Worm (Caenorhabditis elegans): ENCODE results near the gene F59E12.6.

DNA sequence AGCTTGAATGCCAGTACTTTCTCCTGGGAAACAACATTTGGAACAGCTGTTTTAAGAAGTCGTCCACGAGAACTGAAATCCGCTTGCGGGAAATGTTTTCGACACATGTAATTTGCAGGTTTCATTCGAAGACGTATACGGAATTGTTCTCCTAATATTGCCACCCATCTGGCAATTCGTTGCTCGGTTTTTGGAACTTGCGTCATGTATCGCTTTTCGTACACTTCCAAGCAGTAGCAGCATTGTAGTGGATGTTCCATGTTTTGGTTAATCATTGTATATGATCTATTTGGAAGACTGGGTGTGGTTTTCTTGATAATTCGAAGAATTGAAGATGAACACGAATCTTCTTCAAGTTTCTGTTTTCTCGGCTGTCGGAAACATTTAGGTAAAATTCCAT is 43.0 kb downstream of the F59E12.6 start:
- TF ChIP-seq snpc-4 (tag; optimal IDR thresholded peaks at IDR 0.05): no peak
- no peak for TF ChIP-seq egl-27 (tag; optimal IDR thresholded peaks at IDR 0.05)
- TF ChIP-seq jun-1 (tag; optimal IDR thresholded peaks at IDR 0.05): no peak
- no peak for TF ChIP-seq pha-4 (tag; optimal IDR thresholded peaks at IDR 0.05)
- TF ChIP-seq fos-1 (tag; optimal IDR thresholded peaks at IDR 0.05): no peak
- TF ChIP-seq tbx-2 (tag; optimal IDR thresholded peaks at IDR 0.05): no peak
- TF ChIP-seq nhr-237 (tag; optimal IDR thresholded peaks at IDR 0.05): no peak
- no peak for TF ChIP-seq ztf-4 (tag; optimal IDR thresholded peaks at IDR 0.05)
- no peak for TF ChIP-seq nfya-1 (tag; optimal IDR thresholded peaks at IDR 0.05; ENCODE audit: insufficient read depth)
- TF ChIP-seq pqm-1 (tag; optimal IDR thresholded peaks at IDR 0.05): no peak
- TF ChIP-seq unc-39 (tag; optimal IDR thresholded peaks at IDR 0.05): no peak
- TF ChIP-seq nhr-12 (tag; optimal IDR thresholded peaks at IDR 0.05): no peak
